Worm (Caenorhabditis elegans): ENCODE results near the gene exp-1.

The exp-1 gene

ce11 chrII:6171228-6171627 lies 10.3 kb upstream of the exp-1 start, which contains the start of gene F40H3.3:
Gene F40H3.3 (plus strand): TSS chrII:6171507.
- TF ChIP-seq ceh-18 (tag; optimal IDR thresholded peaks at IDR 0.05) (no peak), unc-3 (GFP tag; conservative IDR thresholded peaks at IDR 0.05) (no peak), unc-3 (tag; optimal IDR thresholded peaks at IDR 0.05) (no peak), fkh-6 (tag; optimal IDR thresholded peaks at IDR 0.05) (no peak), ceh-34 (tag; optimal IDR thresholded peaks at IDR 0.05) (no peak), ceh-14 (tag; optimal IDR thresholded peaks at IDR 0.05) (no peak), elt-2 (tag; optimal IDR thresholded peaks at IDR 0.05) (no peak), ceh-2 (tag; optimal IDR thresholded peaks at IDR 0.05) (no peak), hlh-15 (tag; optimal IDR thresholded peaks at IDR 0.05) (no peak), npax-4 (tag; optimal IDR thresholded peaks at IDR 0.05) (no peak), pha-4 (tag; optimal IDR thresholded peaks at IDR 0.05) (no peak), sox-2 (GFP tag; IDR thresholded peaks at IDR 0.05) (no peak), C38D4.7 (GFP tag; optimal IDR thresholded peaks at IDR 0.05) (no peak), hlh-8 (tag; optimal IDR thresholded peaks at IDR 0.05) (no peak), gmeb-2 (tag; optimal IDR thresholded peaks at IDR 0.05) (no peak), lin-11 (tag; optimal IDR thresholded peaks at IDR 0.05) (no peak), hlh-6 (tag; optimal IDR thresholded peaks at IDR 0.05) (no peak), pqm-1 (tag; optimal IDR thresholded peaks at IDR 0.05) (no peak)

ce11 chrII:6170236-6170635 lies 9.3 kb upstream of the exp-1 start:
- TF ChIP-seq ceh-30 (tag; optimal IDR thresholded peaks at IDR 0.05), result no peak
- no peak for TF ChIP-seq C38D4.7 (GFP tag; optimal IDR thresholded peaks at IDR 0.05)
- peak; percentile 96 for TF ChIP-seq unc-55 (GFP tag; optimal IDR thresholded peaks at IDR 0.05)
- no peak for TF ChIP-seq K09A11.1 (tag; optimal IDR thresholded peaks at IDR 0.05; ENCODE audit: insufficient read depth)
- TF ChIP-seq eyg-1 (tag; optimal IDR thresholded peaks at IDR 0.05), result no peak
- TF ChIP-seq ceh-24 (tag; optimal IDR thresholded peaks at IDR 0.05), result no peak
- no peak for TF ChIP-seq elt-4 (tag; optimal IDR thresholded peaks at IDR 0.05)
- no peak for TF ChIP-seq K02D7.2 (tag; optimal IDR thresholded peaks at IDR 0.05)
- peak; percentile 17 for TF ChIP-seq rnt-1 (tag; optimal IDR thresholded peaks at IDR 0.05)
- TF ChIP-seq sdc-2 (tag; optimal IDR thresholded peaks at IDR 0.05), result no peak
- TF ChIP-seq hlh-30 (tag; optimal IDR thresholded peaks at IDR 0.05; ENCODE audit: insufficient read depth), result no peak
- no peak for TF ChIP-seq T23F11.4 (GFP tag; optimal IDR thresholded peaks at IDR 0.05)
- TF ChIP-seq ceh-14 (tag; optimal IDR thresholded peaks at IDR 0.05), result no peak
- no peak for TF ChIP-seq ref-2 (tag; optimal IDR thresholded peaks at IDR 0.05)
- no peak for TF ChIP-seq nhr-11 (tag; optimal IDR thresholded peaks at IDR 0.05)
- no peak for TF ChIP-seq ceh-31 (tag; optimal IDR thresholded peaks at IDR 0.05)
- no peak for TF ChIP-seq fax-1 (tag; optimal IDR thresholded peaks at IDR 0.05)
- TF ChIP-seq ceh-18 (tag; optimal IDR thresholded peaks at IDR 0.05), result peak; percentile 46
- TF ChIP-seq nhr-232 (tag; optimal IDR thresholded peaks at IDR 0.05), result no peak
- no peak for TF ChIP-seq ztf-16 (tag; optimal IDR thresholded peaks at IDR 0.05)

- TF ChIP-seq pat-9 (tag; optimal IDR thresholded peaks at IDR 0.05) (no peak), T23F11.4 (GFP tag; optimal IDR thresholded peaks at IDR 0.05) (no peak), unc-42 (tag; optimal IDR thresholded peaks at IDR 0.05) (no peak), zip-5 (tag; optimal IDR thresholded peaks at IDR 0.05) (no peak), tbx-7 (tag; optimal IDR thresholded peaks at IDR 0.05) (no peak), K02D7.2 (tag; optimal IDR thresholded peaks at IDR 0.05) (no peak)
Measured at ce11 chrII:6169156-6169555, 8.3 kb upstream of the exp-1 start, which contains the start of gene hst-3.1. Gene hst-3.1 (minus strand): TSS chrII:6169256.

- TF ChIP-seq npax-4 (tag; optimal IDR thresholded peaks at IDR 0.05) (no peak), C38D4.7 (GFP tag; optimal IDR thresholded peaks at IDR 0.05) (no peak), ceh-30 (tag; optimal IDR thresholded peaks at IDR 0.05) (no peak), tbx-7 (tag; optimal IDR thresholded peaks at IDR 0.05) (no peak), che-1 (tag; optimal IDR thresholded peaks at IDR 0.05) (no peak), pqm-1 (tag; optimal IDR thresholded peaks at IDR 0.05) (no peak), odd-2 (tag; optimal IDR thresholded peaks at IDR 0.05) (no peak)
Measured at ce11 chrII:6168714-6169113, 7.8 kb upstream of the exp-1 start.

Measured in whole organism, late embryonic.